Worm (Caenorhabditis elegans) whole organism, L3 larva: Measurements from ENCODE around the gene F20A1.2.

Source experiments
- R02D3.7 ChIP-seq: fragments of 150-350 bp; optimal IDR thresholded peaks from 2 replicates; lab custom pipeline; 2014; ENCODE audit warnings: missing biosample characterization, missing genetic modification characterization
- ZK546.5 ChIP-seq: sonication (generic microtip); optimal IDR thresholded peaks from 2 replicates; lab custom pipeline; 2017; ENCODE audit warnings: missing biosample characterization, missing genetic modification characterization
- aly-2 ChIP-seq: fragments of 150-350 bp; optimal IDR thresholded peaks from 2 replicates; lab custom pipeline; 2014; ENCODE audit warnings: missing biosample characterization, missing genetic modification characterization
- ama-1 ChIP-seq: fragments of 150-350 bp; optimal IDR thresholded peaks from 2 replicates; lab custom pipeline; 2018
- ceh-16 ChIP-seq: sonication (generic microtip); optimal IDR thresholded peaks from 2 replicates; lab custom pipeline; 2017; ENCODE audit warnings: missing biosample characterization, missing genetic modification characterization
- ceh-28 ChIP-seq: fragments of 150-350 bp; optimal IDR thresholded peaks from 2 replicates; lab custom pipeline; 2014; ENCODE audit warnings: missing biosample characterization, missing genetic modification reagents, missing genetic modification characterization
- ceh-82 ChIP-seq: fragments of 150-350 bp; optimal IDR thresholded peaks from 2 replicates; lab custom pipeline; 2014; ENCODE audit warnings: missing biosample characterization, missing genetic modification characterization
- ceh-9 ChIP-seq: sonication (generic microtip); optimal IDR thresholded peaks from 2 replicates; lab custom pipeline; 2018; ENCODE audit warnings: missing biosample characterization, missing genetic modification characterization
- daf-12 ChIP-seq: fragments of 150-350 bp; optimal IDR thresholded peaks from 2 replicates; lab custom pipeline; 2014; ENCODE audit warnings: missing biosample characterization, missing genetic modification reagents, missing genetic modification characterization
- egl-27 ChIP-seq: sonication (generic microtip); optimal IDR thresholded peaks from 4 replicates; lab custom pipeline; 2017; ENCODE audit warnings: missing biosample characterization, missing genetic modification reagents, missing genetic modification characterization
- egl-5 ChIP-seq: fragments of 150-350 bp; optimal IDR thresholded peaks from 2 replicates; lab custom pipeline; 2017; ENCODE audit warnings: missing biosample characterization, missing genetic modification reagents, missing genetic modification characterization, inconsistent platforms
- elt-1 ChIP-seq: fragments of 150-350 bp; optimal IDR thresholded peaks from 2 replicates; lab custom pipeline; 2014; ENCODE audit warnings: missing biosample characterization, missing genetic modification characterization
- elt-2 ChIP-seq: sonication (generic microtip); optimal IDR thresholded peaks from 2 replicates; lab custom pipeline; 2016; ENCODE audit warnings: missing genetic modification reagents, mild to moderate bottlenecking, missing genetic modification characterization, missing compliant biosample characterization
- elt-3 ChIP-seq, 3 experiments: fragments of 150-350 bp in 1 of 3; sonication (generic microtip) in 2 of 3; optimal IDR thresholded peaks; 2 replicates in 2 of 3; 4 replicates in 1 of 3; lab custom pipeline; 2014 to 2017; ENCODE audit warnings: missing biosample characterization in 3 of 3, missing genetic modification characterization in 3 of 3
- eor-1 ChIP-seq, 2 experiments: fragments of 150-350 bp; optimal IDR thresholded peaks; 2 replicates each; lab custom pipeline; 2014 to 2018; ENCODE audit warnings: missing biosample characterization in 2 of 2, missing genetic modification characterization in 2 of 2
- fkh-10 ChIP-seq: sonication (generic microtip); optimal IDR thresholded peaks from 2 replicates; lab custom pipeline; 2017; ENCODE audit warnings: missing biosample characterization, missing genetic modification reagents, missing genetic modification characterization
- fkh-2 ChIP-seq: fragments of 150-350 bp; optimal IDR thresholded peaks from 2 replicates; lab custom pipeline; 2014; ENCODE audit warnings: missing biosample characterization, missing genetic modification reagents, missing genetic modification characterization
- fos-1 ChIP-seq: fragments of 150-350 bp; optimal IDR thresholded peaks from 2 replicates; lab custom pipeline; 2014; ENCODE audit warnings: missing biosample characterization, missing genetic modification characterization
- hmg-11 ChIP-seq: sonication (generic microtip); optimal IDR thresholded peaks from 2 replicates; lab custom pipeline; 2016; ENCODE audit warnings: missing genetic modification characterization, missing compliant biosample characterization
- lin-15B ChIP-seq: fragments of 150-350 bp; optimal IDR thresholded peaks from 2 replicates; lab custom pipeline; 2014; ENCODE audit warnings: missing biosample characterization, missing genetic modification characterization
- lin-39 ChIP-seq: fragments of 150-350 bp; optimal IDR thresholded peaks from 2 replicates; lab custom pipeline; 2018; ENCODE audit warnings: missing biosample characterization, missing genetic modification reagents, missing genetic modification characterization
- mdl-1 ChIP-seq: fragments of 150-350 bp; optimal IDR thresholded peaks from 2 replicates; lab custom pipeline; 2014; ENCODE audit warnings: missing biosample characterization, missing genetic modification characterization
- nfya-1 ChIP-seq: sonication (generic microtip); optimal IDR thresholded peaks from 2 replicates; lab custom pipeline; 2017; ENCODE audit warnings: missing genetic modification characterization, mild to moderate bottlenecking, missing compliant biosample characterization, antibody characterized with exemption, moderate library complexity; ENCODE audit not compliant: insufficient read depth
- nhr-11 ChIP-seq: fragments of 150-350 bp; optimal IDR thresholded peaks from 2 replicates; lab custom pipeline; 2014; ENCODE audit warnings: missing biosample characterization, missing genetic modification characterization
- nhr-23 ChIP-seq: fragments of 150-350 bp; optimal IDR thresholded peaks from 2 replicates; lab custom pipeline; 2014; ENCODE audit warnings: missing biosample characterization, missing genetic modification reagents, missing genetic modification characterization
- nhr-25 ChIP-seq: sonication (generic microtip); optimal IDR thresholded peaks from 2 replicates; lab custom pipeline; 2017; ENCODE audit warnings: missing biosample characterization, missing genetic modification characterization
- nhr-43 ChIP-seq: sonication (generic microtip); optimal IDR thresholded peaks from 2 replicates; lab custom pipeline; 2016; ENCODE audit warnings: mild to moderate bottlenecking, missing genetic modification characterization, missing compliant biosample characterization; ENCODE audit not compliant: poor library complexity, severe bottlenecking
- nhr-67 ChIP-seq: fragments of 150-350 bp; optimal IDR thresholded peaks from 2 replicates; lab custom pipeline; 2014; ENCODE audit warnings: missing biosample characterization, missing genetic modification characterization
- nhr-76 ChIP-seq: fragments of 150-350 bp; sonication (generic microtip); optimal IDR thresholded peaks from 5 replicates; lab custom pipeline; 2014; ENCODE audit warnings: missing biosample characterization, missing genetic modification characterization
- nhr-77 ChIP-seq: fragments of 150-350 bp; optimal IDR thresholded peaks from 2 replicates; lab custom pipeline; 2014; ENCODE audit warnings: missing biosample characterization, missing genetic modification characterization
- pqm-1 ChIP-seq: fragments of 150-350 bp; optimal IDR thresholded peaks from 2 replicates; lab custom pipeline; 2017; ENCODE audit warnings: missing biosample characterization, missing genetic modification characterization, inconsistent platforms
- sea-2 ChIP-seq: fragments of 150-350 bp; sonication (generic microtip); optimal IDR thresholded peaks from 4 replicates; lab custom pipeline; 2014; ENCODE audit warnings: missing biosample characterization, missing genetic modification reagents, missing genetic modification characterization
- skn-1 ChIP-seq: fragments of 150-350 bp; optimal IDR thresholded peaks from 2 replicates; lab custom pipeline; 2014; ENCODE audit warnings: missing biosample characterization, missing genetic modification characterization
- snpc-4 ChIP-seq: fragments of 150-350 bp; optimal IDR thresholded peaks from 2 replicates; lab custom pipeline; 2014; ENCODE audit warnings: missing biosample characterization, missing genetic modification characterization
- tbx-2 ChIP-seq: sonication (generic microtip); optimal IDR thresholded peaks from 2 replicates; lab custom pipeline; 2016; ENCODE audit warnings: mild to moderate bottlenecking, missing genetic modification characterization, missing compliant biosample characterization
- unc-62 ChIP-seq: fragments of 150-350 bp; sonication (generic microtip); optimal IDR thresholded peaks from 4 replicates; lab custom pipeline; 2014; ENCODE audit warnings: missing biosample characterization, missing genetic modification reagents, missing genetic modification characterization
- zag-1 ChIP-seq: fragments of 150-350 bp; optimal IDR thresholded peaks from 2 replicates; lab custom pipeline; 2014; ENCODE audit warnings: missing biosample characterization, missing genetic modification characterization
- ztf-11 ChIP-seq: fragments of 150-350 bp; optimal IDR thresholded peaks from 2 replicates; lab custom pipeline; 2014; ENCODE audit warnings: missing biosample characterization, missing genetic modification characterization
- ztf-4 ChIP-seq: fragments of 150-350 bp; optimal IDR thresholded peaks from 2 replicates; lab custom pipeline; 2014; ENCODE audit warnings: missing biosample characterization, missing genetic modification characterization

F20A1.2 gene

ce11 chrV:7017059-7017458, 29.0 kb upstream of the F20A1.2 start, which contains the start of gene srsx-32:
Gene srsx-32 (plus strand): TSS chrV:7017359.
- no peak for TF ChIP-seq ama-1 (lab: Kevin White, UChicago)
- no peak for TF ChIP-seq fkh-10 (GFP tag; lab: Kevin White, UChicago)
- TF ChIP-seq pqm-1: no peak
- TF ChIP-seq nhr-11 (tag; lab: Kevin White, UChicago): no peak
- no peak for TF ChIP-seq lin-39 (tag; lab: Kevin White, UChicago)
- no peak for TF ChIP-seq fos-1 (tag; lab: Kevin White, UChicago)
- no peak for TF ChIP-seq sea-2 (GFP tag; lab: Kevin White, UChicago)
- TF ChIP-seq nfya-1 (tag; lab: Kevin White, UChicago): no peak
- TF ChIP-seq nhr-25 (tag; lab: Kevin White, UChicago): no peak
- TF ChIP-seq ZK546.5 (tag; lab: Kevin White, UChicago): no peak
- TF ChIP-seq snpc-4 (tag; lab: Kevin White, UChicago): no peak
- no peak for TF ChIP-seq zag-1 (tag; lab: Kevin White, UChicago)
- TF ChIP-seq R02D3.7 (tag; lab: Kevin White, UChicago): no peak
- TF ChIP-seq nhr-23 (tag; lab: Kevin White, UChicago): no peak
- no peak for TF ChIP-seq egl-27 (tag; lab: Kevin White, UChicago)
- TF ChIP-seq tbx-2 (tag; lab: Kevin White, UChicago): no peak
- no peak for TF ChIP-seq ztf-11 (tag; lab: Kevin White, UChicago)
- no peak for TF ChIP-seq nhr-76 (tag; lab: Kevin White, UChicago)

ce11 chrV:7021772-7022171, 24.3 kb upstream of the F20A1.2 start, which contains the start of gene F20A1.4:
Gene F20A1.4 (minus strand): TSS chrV:7021872.
- no peak for TF ChIP-seq fkh-2 (tag; lab: Kevin White, UChicago)
- TF ChIP-seq ztf-4 (tag; lab: Kevin White, UChicago): no peak
- no peak for TF ChIP-seq sea-2 (GFP tag; lab: Kevin White, UChicago)
- TF ChIP-seq lin-15B (tag; lab: Kevin White, UChicago): no peak
- TF ChIP-seq ZK546.5 (tag; lab: Kevin White, UChicago): no peak
- TF ChIP-seq nhr-43: no peak
- no peak for TF ChIP-seq aly-2 (tag; lab: Kevin White, UChicago)
- TF ChIP-seq snpc-4 (tag; lab: Kevin White, UChicago): no peak
- TF ChIP-seq R02D3.7 (tag; lab: Kevin White, UChicago): no peak
- TF ChIP-seq eor-1 (tag; optimal IDR thresholded peaks at IDR 0.05; lab: Kevin White, UChicago): no peak
- no peak for TF ChIP-seq unc-62
- TF ChIP-seq nfya-1 (tag; lab: Kevin White, UChicago): no peak
- TF ChIP-seq nhr-76 (tag; lab: Kevin White, UChicago): no peak
- no peak for TF ChIP-seq ceh-9 (tag; lab: Kevin White, UChicago)
- TF ChIP-seq tbx-2 (tag; lab: Kevin White, UChicago): no peak
- no peak for TF ChIP-seq ztf-11 (tag; lab: Kevin White, UChicago)
- TF ChIP-seq, all 47 proteins: peak for 0

- TF ChIP-seq mdl-1 (tag; lab: Kevin White, UChicago) (no peak), ceh-9 (tag; lab: Kevin White, UChicago) (no peak), elt-2 (tag; lab: Kevin White, UChicago) (no peak), hmg-11 (no peak), fos-1 (tag; lab: Kevin White, UChicago) (no peak), nhr-11 (tag; lab: Kevin White, UChicago) (no peak), nhr-77 (tag; lab: Kevin White, UChicago) (no peak), R02D3.7 (tag; lab: Kevin White, UChicago) (no peak), nfya-1 (tag; lab: Kevin White, UChicago) (no peak), ceh-28 (tag; lab: Kevin White, UChicago) (no peak), nhr-43 (no peak), fkh-2 (tag; lab: Kevin White, UChicago) (no peak), elt-3 (tag; optimal IDR thresholded peaks at IDR 0.05; lab: Kevin White, UChicago) (no peak), nhr-67 (no peak), elt-1 (tag; lab: Kevin White, UChicago) (no peak), skn-1 (tag; lab: Kevin White, UChicago) (no peak), daf-12 (tag; lab: Kevin White, UChicago) (no peak)
These were observed 23.1 kb upstream of the F20A1.2 start for ce11 chrV:7022981-7023380.

ce11 chrV:7027055-7027454, 19.1 kb upstream of the F20A1.2 start, which contains the start of gene F20A1.6:
Gene F20A1.6 (minus strand): TSS chrV:7027155.
- TF ChIP-seq pqm-1 (no peak), tbx-2 (tag; lab: Kevin White, UChicago) (no peak), R02D3.7 (tag; lab: Kevin White, UChicago) (no peak), ceh-28 (tag; lab: Kevin White, UChicago) (no peak), sea-2 (GFP tag; lab: Kevin White, UChicago) (no peak), ZK546.5 (tag; lab: Kevin White, UChicago) (no peak), egl-5 (tag; lab: Kevin White, UChicago) (no peak), nhr-77 (tag; lab: Kevin White, UChicago) (no peak), ceh-16 (tag; lab: Kevin White, UChicago) (no peak), fkh-2 (tag; lab: Kevin White, UChicago) (no peak), eor-1 (tag; optimal IDR thresholded peaks at IDR 0.05; lab: Kevin White, UChicago) (no peak), ceh-82 (tag; lab: Kevin White, UChicago) (no peak), fos-1 (tag; lab: Kevin White, UChicago) (no peak), unc-62 (no peak), ama-1 (lab: Kevin White, UChicago) (no peak), snpc-4 (tag; lab: Kevin White, UChicago) (no peak), nhr-11 (tag; lab: Kevin White, UChicago) (no peak), egl-27 (tag; lab: Kevin White, UChicago) (no peak), lin-39 (tag; lab: Kevin White, UChicago) (no peak)
